Worm (Caenorhabditis elegans) whole organism, early embryonic: Measurements from ENCODE around the gene lgc-50.

Experiments used
- ama-1 ChIP-seq: fragments of 150-350 bp; optimal IDR thresholded peaks from 2 replicates; lab custom pipeline; 2014
- pes-1 ChIP-seq: fragments of 200-800 bp; sonication (Bioruptor generic); IDR thresholded peaks from 2 replicates; pipeline ENCODE4 v1.3.6; 2022; ENCODE audit warnings: missing genetic modification reagents, missing genetic modification characterization, missing compliant biosample characterization
- tbx-11 ChIP-seq: fragments of 200-800 bp; sonication (Bioruptor generic); IDR thresholded peaks from 2 replicates; pipeline ENCODE4 v1.3.6; 2022; ENCODE audit warnings: missing genetic modification characterization, missing compliant biosample characterization
- tra-4 ChIP-seq: sonication (generic microtip); optimal IDR thresholded peaks from 2 replicates; lab custom pipeline; 2017; ENCODE audit warnings: missing genetic modification characterization, missing compliant biosample characterization

- no peak for TF ChIP-seq tra-4
- no peak for TF ChIP-seq ama-1 (lab: Kevin White, UChicago)
- no peak for TF ChIP-seq tbx-11 (GFP tag; lab: Robert Waterston, UW)
- no peak for TF ChIP-seq pes-1 (GFP tag; lab: Robert Waterston, UW)
Measured at ce11 chrIII:7347049-7347448, 48.2 kb downstream of the lgc-50 start, which contains the start of gene F08F8.7.
